Fruit fly (Drosophila melanogaster) whole organism, pupa: ENCODE results near the gene if.

ENCODE experiments used
- CG14655 ChIP-seq: fragments of 200-800 bp; sonication (Bioruptor generic); optimal IDR thresholded peaks from 3 replicates; lab custom pipeline; 2017; ENCODE audit warnings: mild to moderate bottlenecking, missing biosample characterization, missing genetic modification reagents, missing genetic modification characterization
- CG34367 ChIP-seq: fragments of 200-800 bp; sonication (Bioruptor generic); optimal IDR thresholded peaks from 2 replicates; lab custom pipeline; 2018; ENCODE audit warnings: missing biosample characterization, mild to moderate bottlenecking, missing genetic modification characterization
- CG8301 ChIP-seq: fragments of 200-800 bp; sonication (Bioruptor generic); optimal IDR thresholded peaks from 2 replicates; lab custom pipeline; 2018; ENCODE audit warnings: missing biosample characterization, mild to moderate bottlenecking, missing genetic modification characterization
- D1 ChIP-seq: fragments of 200-800 bp; sonication (Bioruptor generic); optimal IDR thresholded peaks from 2 replicates; lab custom pipeline; 2018; ENCODE audit warnings: missing biosample characterization, mild to moderate bottlenecking, missing genetic modification characterization, moderate library complexity
- Snoo ChIP-seq: fragments of 200-800 bp; sonication (Bioruptor generic); optimal IDR thresholded peaks from 3 replicates; lab custom pipeline; 2017; ENCODE audit warnings: missing biosample characterization, mild to moderate bottlenecking, missing genetic modification characterization, inconsistent platforms
- fd96Ca ChIP-seq: fragments of 200-800 bp; sonication (Bioruptor generic); IDR thresholded peaks from 3 replicates; pipeline ENCODE4 v1.3.6; 2022; ENCODE audit warnings: missing biosample characterization, missing genetic modification characterization
- rn ChIP-seq: fragments of 200-800 bp; sonication (Bioruptor generic); IDR thresholded peaks from 2 replicates; pipeline ENCODE4 v1.3.6; 2022; ENCODE audit warnings: missing biosample characterization, missing genetic modification characterization

dm6 chrX:16711003-16711402 lies 72.2 kb downstream of the if start, which contains the start of gene CG13008:
- TF ChIP-seq CG8301 (tag; lab: Kevin White, UChicago) = no peak
- no peak for TF ChIP-seq fd96Ca (GFP tag; lab: Robert Waterston, UW)
- no peak for TF ChIP-seq rn
- TF ChIP-seq CG34367 = no peak
- no peak for TF ChIP-seq Snoo (tag; lab: Kevin White, UChicago)
- no peak for TF ChIP-seq D1 (tag; lab: Kevin White, UChicago)
- TF ChIP-seq CG14655 (GFP tag; lab: Kevin White, UChicago) = no peak
